Worm (Caenorhabditis elegans) whole organism, early embryonic: Measurements from ENCODE around the gene ttr-1.

Experiments used
- B0310.2 ChIP-seq: sonication (generic microtip); optimal IDR thresholded peaks from 2 replicates; lab custom pipeline; 2016; ENCODE audit warnings: mild to moderate bottlenecking, missing genetic modification characterization, missing compliant biosample characterization
- F13C5.2 ChIP-seq: sonication (generic microtip); optimal IDR thresholded peaks from 2 replicates; lab custom pipeline; 2017; ENCODE audit warnings: mild to moderate bottlenecking, missing genetic modification characterization, inconsistent platforms, missing compliant biosample characterization
- aly-1 ChIP-seq: sonication (generic microtip); optimal IDR thresholded peaks from 2 replicates; lab custom pipeline; 2016; ENCODE audit warnings: missing genetic modification characterization, missing compliant biosample characterization
- ama-1 ChIP-seq: fragments of 150-350 bp; optimal IDR thresholded peaks from 2 replicates; lab custom pipeline; 2014
- ceh-13 ChIP-seq: fragments of 200-800 bp; sonication (Bioruptor generic); optimal IDR thresholded peaks from 2 replicates; lab custom pipeline; 2018; ENCODE audit warnings: mild to moderate bottlenecking, missing genetic modification characterization, missing compliant biosample characterization
- ceh-36 ChIP-seq: sonication (generic microtip); optimal IDR thresholded peaks from 2 replicates; lab custom pipeline; 2016; ENCODE audit warnings: missing genetic modification characterization, inconsistent platforms, missing compliant biosample characterization
- ets-7 ChIP-seq: sonication (generic microtip); optimal IDR thresholded peaks from 2 replicates; lab custom pipeline; 2016; ENCODE audit warnings: missing genotype, missing genetic modification characterization, missing compliant biosample characterization
- flt-1 ChIP-seq: fragments of 200-800 bp; sonication (Bioruptor generic); IDR thresholded peaks from 2 replicates; pipeline ENCODE4 v1.3.6; 2022; ENCODE audit warnings: missing genetic modification characterization, missing compliant biosample characterization
- hnd-1 ChIP-seq: sonication (generic microtip); optimal IDR thresholded peaks from 2 replicates; lab custom pipeline; 2016; ENCODE audit warnings: missing genetic modification characterization, missing compliant biosample characterization
- pes-1 ChIP-seq: fragments of 200-800 bp; sonication (Bioruptor generic); IDR thresholded peaks from 2 replicates; pipeline ENCODE4 v1.3.6; 2022; ENCODE audit warnings: missing genetic modification reagents, missing genetic modification characterization, missing compliant biosample characterization
- tbx-11 ChIP-seq: fragments of 200-800 bp; sonication (Bioruptor generic); IDR thresholded peaks from 2 replicates; pipeline ENCODE4 v1.3.6; 2022; ENCODE audit warnings: missing genetic modification characterization, missing compliant biosample characterization
- tra-4 ChIP-seq: sonication (generic microtip); optimal IDR thresholded peaks from 2 replicates; lab custom pipeline; 2017; ENCODE audit warnings: missing genetic modification characterization, missing compliant biosample characterization

- no peak for TF ChIP-seq ama-1 (lab: Kevin White, UChicago)
- no peak for TF ChIP-seq F13C5.2
- no peak for TF ChIP-seq tra-4 (tag; lab: Kevin White, UChicago)
- TF ChIP-seq flt-1 = no peak
- no peak for TF ChIP-seq ets-7 (tag; lab: Kevin White, UChicago)
- TF ChIP-seq ceh-36 (tag; lab: Kevin White, UChicago) = no peak
- TF ChIP-seq B0310.2 = no peak
- TF ChIP-seq pes-1 = no peak
- TF ChIP-seq tbx-11 (GFP tag; lab: Robert Waterston, UW) = no peak
- no peak for TF ChIP-seq aly-1 (tag; lab: Kevin White, UChicago)
- TF ChIP-seq hnd-1 (tag; lab: Kevin White, UChicago) = no peak
- TF ChIP-seq ceh-13 = no peak
These were observed 23.0 kb downstream of the ttr-1 start, which contains the start of gene K03H1.11 for ce11 chrIII:9951864-9952263.
